Fruit fly (Drosophila melanogaster): ENCODE results near the gene CG13311.

The CG13311 gene

dm6 chr3L:8823730-8824374 lies 21.9 kb upstream of the CG13311 start:
- TF ChIP-seq eg (GFP tag; IDR thresholded peaks at IDR 0.05), result peak; percentile 71
- peak; percentile 51 for TF ChIP-seq Eip75B (GFP tag; optimal IDR thresholded peaks at IDR 0.05)
- peak; percentile 59 for TF ChIP-seq CG9139 (GFP tag; optimal IDR thresholded peaks at IDR 0.05)
- TF ChIP-seq CG6808 (GFP tag; optimal IDR thresholded peaks at IDR 0.05), result peak; percentile 78
- peak; percentile 69 for TF ChIP-seq dsx (GFP tag; optimal IDR thresholded peaks at IDR 0.05; ENCODE audit: poor library complexity, severe bottlenecking)
- peak; percentile 83 for TF ChIP-seq acj6 (GFP tag; optimal IDR thresholded peaks at IDR 0.05)
- TF ChIP-seq CG11902 (GFP tag; optimal IDR thresholded peaks at IDR 0.05), result no peak
- peak; percentile 79 for TF ChIP-seq CG8632 (GFP tag; optimal IDR thresholded peaks at IDR 0.05)
- TF ChIP-seq Eip93F (GFP tag; optimal IDR thresholded peaks at IDR 0.05), result no peak
- peak; percentile 84 for TF ChIP-seq fd59A (GFP tag; optimal IDR thresholded peaks at IDR 0.05)
- peak; percentile 50 for TF ChIP-seq Sox102F (GFP tag; optimal IDR thresholded peaks at IDR 0.05)
- no peak for TF ChIP-seq CG6276 (GFP tag; optimal IDR thresholded peaks at IDR 0.05)
- peak; percentile 11 for TF ChIP-seq Lpt (GFP tag; optimal IDR thresholded peaks at IDR 0.05)
- TF ChIP-seq Sox15 (GFP tag; optimal IDR thresholded peaks at IDR 0.05), result peak; percentile 68
- TF ChIP-seq Smox (GFP tag; optimal IDR thresholded peaks at IDR 0.05), result peak; percentile 47
- TF ChIP-seq CG1621 (tag; optimal IDR thresholded peaks at IDR 0.05), result peak; percentile 84
- TF ChIP-seq CG11762 (GFP tag; optimal IDR thresholded peaks at IDR 0.05; ENCODE audit: insufficient read depth), result no peak
- peak; percentile 78 for TF ChIP-seq Ets96B (tag; optimal IDR thresholded peaks at IDR 0.05)
- TF ChIP-seq Blimp-1 (GFP tag; optimal IDR thresholded peaks at IDR 0.05), result no peak
- TF ChIP-seq CG3032 (tag; optimal IDR thresholded peaks at IDR 0.05), result peak; percentile 84
- peak; percentile 63 for TF ChIP-seq spab (GFP tag; optimal IDR thresholded peaks at IDR 0.05)
- peak; percentile 57 for TF ChIP-seq esn (GFP tag; optimal IDR thresholded peaks at IDR 0.05)
- TF ChIP-seq Gug (GFP tag; IDR thresholded peaks at IDR 0.05), result peak; percentile 53; the same call in 1 of the 2 replicates
- TF ChIP-seq Hr39 (GFP tag; optimal IDR thresholded peaks at IDR 0.05), result peak; percentile 73
- peak; percentile 38 for TF ChIP-seq CG7368 (GFP tag; optimal IDR thresholded peaks at IDR 0.05)
- TF ChIP-seq CG34406 (GFP tag; optimal IDR thresholded peaks at IDR 0.05), result peak; percentile 79
- TF ChIP-seq CG10631 (GFP tag; optimal IDR thresholded peaks at IDR 0.05), result peak; percentile 66
- TF ChIP-seq CG8119 (GFP tag; IDR thresholded peaks at IDR 0.05), result peak; percentile 60; the same call in 2 of the 3 replicates
- peak; percentile 30 for TF ChIP-seq CG8319 (GFP tag; optimal IDR thresholded peaks at IDR 0.05)
- TF ChIP-seq CG31627 (GFP tag; optimal IDR thresholded peaks at IDR 0.05), result peak; percentile 71
- TF ChIP-seq CG32006 (GFP tag; optimal IDR thresholded peaks at IDR 0.05), result peak; percentile 53
- TF ChIP-seq ss (GFP tag; optimal IDR thresholded peaks at IDR 0.05), result peak; percentile 76 to 81
- peak; percentile 48 for TF ChIP-seq cyc (GFP tag; optimal IDR thresholded peaks at IDR 0.05)
- peak; percentile 39; the same call in 1 of the 2 replicates for TF ChIP-seq CG15336 (GFP tag; IDR thresholded peaks at IDR 0.05)
- peak; percentile 78 for TF ChIP-seq svp (GFP tag)
- peak; percentile 75 for TF ChIP-seq achi (GFP tag; optimal IDR thresholded peaks at IDR 0.05)
- TF ChIP-seq net (GFP tag; optimal IDR thresholded peaks at IDR 0.05), result peak; percentile 75
- TF ChIP-seq pdm3 (GFP tag; optimal IDR thresholded peaks at IDR 0.05), result peak; percentile 67
- no peak for TF ChIP-seq CG6854 (GFP tag; optimal IDR thresholded peaks at IDR 0.05)
- no peak for TF ChIP-seq Ets21C (GFP tag; optimal IDR thresholded peaks at IDR 0.05)
- TF ChIP-seq Sox14 (GFP tag; optimal IDR thresholded peaks at IDR 0.05), result peak; percentile 76
- peak; percentile 22 for TF ChIP-seq CG4318 (GFP tag; optimal IDR thresholded peaks at IDR 0.05)
- peak; percentile 35 for TF ChIP-seq topi (GFP tag; optimal IDR thresholded peaks at IDR 0.05)
- TF ChIP-seq CG3919 (GFP tag; optimal IDR thresholded peaks at IDR 0.05), result peak; percentile 46
- TF ChIP-seq CG11294 (GFP tag; IDR thresholded peaks at IDR 0.05), result no peak
- TF ChIP-seq vri (GFP tag; optimal IDR thresholded peaks at IDR 0.05), result no peak
- peak; percentile 87 for TF ChIP-seq Eip78C (GFP tag)
- peak; percentile 67 to 83 for TF ChIP-seq salr (GFP tag; optimal IDR thresholded peaks at IDR 0.05)
- peak; percentile 63 for TF ChIP-seq CG6792 (GFP tag; optimal IDR thresholded peaks at IDR 0.05)
- no peak for TF ChIP-seq fd85E (GFP tag; optimal IDR thresholded peaks at IDR 0.05)
- TF ChIP-seq OdsH (GFP tag; optimal IDR thresholded peaks at IDR 0.05), result peak; percentile 81
